Fruit fly (Drosophila melanogaster) whole organism, embryonic: ENCODE data around the gene CG44001.

Experiments used
- BtbVII ChIP-seq: fragments of 200-800 bp; sonication (Bioruptor generic); optimal IDR thresholded peaks from 3 replicates; lab custom pipeline; 2017; ENCODE audit warnings: missing biosample characterization, mild to moderate bottlenecking, missing genetic modification characterization
- CG2678 ChIP-seq: fragments of 200-800 bp; sonication (Bioruptor generic); optimal IDR thresholded peaks from 3 replicates; lab custom pipeline; 2019; ENCODE audit warnings: missing biosample characterization, mild to moderate bottlenecking, missing genetic modification characterization, moderate library complexity
- CG5245 ChIP-seq: fragments of 200-800 bp; sonication (Bioruptor generic); optimal IDR thresholded peaks from 3 replicates; lab custom pipeline; 2016; ENCODE audit warnings: missing biosample characterization, missing genetic modification characterization
- Fer3 ChIP-seq: fragments of 200-800 bp; sonication (Bioruptor generic); optimal IDR thresholded peaks from 2 replicates; lab custom pipeline; 2018; ENCODE audit warnings: missing biosample characterization, mild to moderate bottlenecking, missing genetic modification characterization, moderate library complexity
- MTF-1 ChIP-seq: fragments of 200-800 bp; sonication (Bioruptor generic); optimal IDR thresholded peaks from 2 replicates; lab custom pipeline; 2018; ENCODE audit warnings: missing biosample characterization, mild to moderate bottlenecking, missing genetic modification characterization, borderline replicate concordance
- gcm2 ChIP-seq: fragments of 200-800 bp; sonication (Bioruptor generic); optimal IDR thresholded peaks from 2 replicates; lab custom pipeline; 2016; ENCODE audit warnings: missing biosample characterization, missing genetic modification characterization
- h ChIP-seq: fragments of >200 bp; optimal IDR thresholded peaks from 2 replicates; lab custom pipeline; 2017
- lov ChIP-seq, 2 experiments: fragments of 200-800 bp in 1 of 2; fragments of >200 bp in 1 of 2; sonication (Bioruptor generic) in 1 of 2; IDR thresholded peaks in 1 of 2; optimal IDR thresholded peaks in 1 of 2; 2 replicates in 1 of 2; 3 replicates in 1 of 2; pipeline versions ENCODE4 v1.3.6 to Lab custom; 2017 to 2022; ENCODE audit warnings: missing biosample characterization in 1 of 2, missing genetic modification characterization in 1 of 2
- oc ChIP-seq: fragments of 200-800 bp; sonication (Bioruptor generic); optimal IDR thresholded peaks from 2 replicates; lab custom pipeline; 2018; ENCODE audit warnings: missing biosample characterization, mild to moderate bottlenecking, missing genetic modification characterization, moderate library complexity

DNA sequence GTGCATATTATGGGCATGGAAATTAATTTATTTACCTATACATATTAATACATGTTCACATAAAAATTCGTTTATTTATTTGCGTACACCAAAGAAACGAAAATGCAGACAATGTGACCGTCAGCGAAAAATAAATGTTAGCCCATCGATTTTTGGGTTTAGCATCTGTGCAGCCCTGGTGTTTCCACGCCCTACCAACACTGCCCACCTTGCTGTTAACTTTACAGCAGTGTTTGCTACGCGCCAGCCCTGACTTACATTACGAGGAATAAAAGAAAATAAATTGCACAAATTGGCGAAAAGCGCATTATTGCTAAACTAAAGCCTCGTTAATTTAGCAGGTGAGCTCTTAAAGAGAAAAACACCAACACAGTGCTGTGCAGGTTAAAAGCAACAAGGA lies at the start of gene CG44001, which contains the start of the genes CG33995 and CG44000:
- TF ChIP-seq MTF-1 (GFP tag; lab: Kevin White, UChicago) (no peak), h (lab: Kevin White, UChicago) (no peak), CG2678 (tag; lab: Kevin White, UChicago) (peak; percentile 31), oc (tag; lab: Kevin White, UChicago) (peak; percentile 28), gcm2 (GFP tag; lab: Kevin White, UChicago) (peak; percentile 38), Fer3 (tag; lab: Kevin White, UChicago) (peak; percentile 21), lov (optimal IDR thresholded peaks at IDR 0.05; lab: Kevin White, UChicago) (no peak), lov (GFP tag; IDR thresholded peaks at IDR 0.05; lab: Robert Waterston, UW) (no peak), CG5245 (GFP tag; lab: Kevin White, UChicago) (peak; percentile 45), BtbVII (GFP tag; lab: Kevin White, UChicago) (no peak)
